Worm (Caenorhabditis elegans) whole organism, L4 larva: Measurements from ENCODE around the gene F56A11.5.

Experiments
- D1046.2 ChIP-seq: fragments of 200-800 bp; sonication (Bioruptor generic); IDR thresholded peaks from 2 replicates; pipeline ENCODE4 v1.3.6; 2022; ENCODE audit warnings: missing genetic modification characterization, missing compliant biosample characterization
- F44E2.7 ChIP-seq: fragments of 200-800 bp; sonication (Bioruptor generic); IDR thresholded peaks from 2 replicates; pipeline ENCODE4 v2.1.2; 2022; ENCODE audit warnings: missing genetic modification characterization, missing compliant biosample characterization
- R02D3.7 ChIP-seq: fragments of 150-350 bp; sonication (generic microtip); optimal IDR thresholded peaks from 3 replicates; lab custom pipeline; 2014; ENCODE audit warnings: missing biosample characterization, missing genetic modification characterization
- T26A8.4 ChIP-seq: fragments of 200-800 bp; sonication (Bioruptor generic); IDR thresholded peaks from 2 replicates; pipeline ENCODE4 v1.3.6; 2022; ENCODE audit warnings: missing genetic modification characterization, missing compliant biosample characterization
- Y105C5A.15 ChIP-seq: fragments of 200-800 bp; sonication (Bioruptor generic); IDR thresholded peaks from 2 replicates; pipeline ENCODE4 v1.3.6; 2022; ENCODE audit warnings: missing genetic modification characterization, missing compliant biosample characterization
- ama-1 ChIP-seq: fragments of 150-350 bp; optimal IDR thresholded peaks from 2 replicates; lab custom pipeline; 2014; ENCODE audit warnings: inconsistent platforms, mixed read lengths
- arid-1 ChIP-seq: fragments of 200-800 bp; sonication (Bioruptor generic); conservative IDR thresholded peaks from 2 replicates; pipeline ENCODE4 v1.3.6; 2022; ENCODE audit warnings: missing genetic modification reagents, missing genetic modification characterization, missing compliant biosample characterization
- ceh-20 ChIP-seq: fragments of 200-800 bp; sonication (Bioruptor generic); IDR thresholded peaks from 2 replicates; pipeline ENCODE4 v1.3.6; 2022; ENCODE audit warnings: missing genetic modification reagents, missing genetic modification characterization, missing compliant biosample characterization
- ceh-28 ChIP-seq: fragments of 150-350 bp; optimal IDR thresholded peaks from 2 replicates; lab custom pipeline; 2014; ENCODE audit warnings: missing biosample characterization, missing genetic modification reagents, missing genetic modification characterization
- ceh-32 ChIP-seq: sonication (generic microtip); optimal IDR thresholded peaks from 2 replicates; lab custom pipeline; 2016; ENCODE audit warnings: mild to moderate bottlenecking, missing genetic modification characterization, missing compliant biosample characterization; ENCODE audit not compliant: poor library complexity
- cey-2 ChIP-seq: sonication (generic microtip); optimal IDR thresholded peaks from 3 replicates; lab custom pipeline; 2017; ENCODE audit warnings: missing genetic modification characterization, mild to moderate bottlenecking, missing compliant biosample characterization, antibody characterized with exemption, borderline replicate concordance; ENCODE audit not compliant: insufficient read depth
- daf-19 ChIP-seq: fragments of 200-800 bp; sonication (Bioruptor generic); conservative IDR thresholded peaks from 2 replicates; pipeline ENCODE4 v1.3.6; 2022; ENCODE audit warnings: missing genetic modification characterization, missing compliant biosample characterization
- daf-8 ChIP-seq: fragments of 200-800 bp; sonication (Bioruptor generic); IDR thresholded peaks from 2 replicates; pipeline ENCODE4 v1.3.6; 2022; ENCODE audit warnings: missing genetic modification characterization, missing compliant biosample characterization
- dve-1 ChIP-seq: sonication (generic microtip); optimal IDR thresholded peaks from 2 replicates; lab custom pipeline; 2017; ENCODE audit warnings: antibody characterized with exemption, mild to moderate bottlenecking, missing genetic modification characterization, missing compliant biosample characterization; ENCODE audit not compliant: insufficient read depth
- egl-27 ChIP-seq: sonication (generic microtip); optimal IDR thresholded peaks from 3 replicates; lab custom pipeline; 2017; ENCODE audit warnings: missing biosample characterization, missing genetic modification reagents, missing genetic modification characterization
- fos-1 ChIP-seq: fragments of 150-350 bp; optimal IDR thresholded peaks from 2 replicates; lab custom pipeline; 2014; ENCODE audit warnings: missing biosample characterization, missing genetic modification characterization
- gei-8 ChIP-seq: fragments of 200-800 bp; sonication (Bioruptor generic); optimal IDR thresholded peaks from 2 replicates; lab custom pipeline; 2018; ENCODE audit warnings: mild to moderate bottlenecking, missing genetic modification characterization, missing compliant biosample characterization
- hif-1 ChIP-seq, 2 experiments: sonication (generic microtip); optimal IDR thresholded peaks; 2 replicates each; lab custom pipeline; 2016 to 2017; ENCODE audit warnings: missing compliant biosample characterization in 2 of 2, missing genetic modification characterization in 2 of 2, missing genetic modification reagents in 2 of 2, missing genotype in 2 of 2, mild to moderate bottlenecking in 1 of 2
- hlh-11 ChIP-seq: fragments of 200-800 bp; sonication (Bioruptor generic); optimal IDR thresholded peaks from 2 replicates; lab custom pipeline; 2018; ENCODE audit warnings: mild to moderate bottlenecking, missing genetic modification characterization, missing compliant biosample characterization
- lim-7 ChIP-seq: fragments of 200-800 bp; sonication (Bioruptor generic); IDR thresholded peaks from 2 replicates; pipeline ENCODE4 v1.3.6; 2022; ENCODE audit warnings: missing genetic modification characterization, missing compliant biosample characterization
- lin-1 ChIP-seq: fragments of 200-800 bp; sonication (Bioruptor generic); IDR thresholded peaks from 2 replicates; pipeline ENCODE4 v1.3.6; 2022; ENCODE audit warnings: missing genetic modification reagents, missing genetic modification characterization, missing compliant biosample characterization
- lin-38 ChIP-seq: fragments of 200-800 bp; sonication (Bioruptor generic); IDR thresholded peaks from 2 replicates; pipeline ENCODE4 v1.3.6; 2022; ENCODE audit warnings: missing genetic modification reagents, missing genetic modification characterization, missing compliant biosample characterization
- lsy-2 ChIP-seq, 2 experiments: fragments of 150-350 bp in 1 of 2; sonication (generic microtip) in 1 of 2; optimal IDR thresholded peaks; 2 replicates each; lab custom pipeline; 2014 to 2017; ENCODE audit warnings: missing biosample characterization in 2 of 2, missing genetic modification characterization in 2 of 2
- madf-5 ChIP-seq, 2 experiments: fragments of 200-800 bp; sonication (Bioruptor generic); IDR thresholded peaks; 2 replicates each; pipeline ENCODE4 v1.3.6; 2022; ENCODE audit warnings: missing compliant biosample characterization in 2 of 2, missing genetic modification characterization in 2 of 2
- madf-9 ChIP-seq: fragments of 200-800 bp; sonication (Bioruptor generic); conservative IDR thresholded peaks from 2 replicates; pipeline ENCODE4 v1.3.6; 2022; ENCODE audit warnings: missing genetic modification reagents, missing genetic modification characterization, missing compliant biosample characterization
- mes-2 ChIP-seq: sonication (generic microtip); optimal IDR thresholded peaks from 2 replicates; lab custom pipeline; 2016; ENCODE audit warnings: missing genotype, mild to moderate bottlenecking, missing genetic modification characterization, missing compliant biosample characterization; ENCODE audit not compliant: poor library complexity, severe bottlenecking
- mxl-3 ChIP-seq: fragments of 200-800 bp; sonication (Bioruptor generic); optimal IDR thresholded peaks from 2 replicates; lab custom pipeline; 2018; ENCODE audit warnings: mild to moderate bottlenecking, missing genetic modification characterization, missing compliant biosample characterization
- nhr-111 ChIP-seq: fragments of 200-800 bp; sonication (Bioruptor generic); optimal IDR thresholded peaks from 2 replicates; lab custom pipeline; 2018; ENCODE audit warnings: mild to moderate bottlenecking, missing genetic modification characterization, missing compliant biosample characterization
- nhr-28 ChIP-seq: fragments of 150-350 bp; optimal IDR thresholded peaks from 2 replicates; lab custom pipeline; 2014; ENCODE audit warnings: missing biosample characterization, missing genetic modification characterization
- nhr-6 ChIP-seq: fragments of 150-350 bp; optimal IDR thresholded peaks from 2 replicates; lab custom pipeline; 2014; ENCODE audit warnings: missing biosample characterization, missing genetic modification characterization
- nhr-76 ChIP-seq: fragments of 150-350 bp; optimal IDR thresholded peaks from 2 replicates; lab custom pipeline; 2014; ENCODE audit warnings: missing biosample characterization, missing genetic modification characterization
- pha-4 ChIP-seq, 2 experiments: fragments of 150-350 bp in 1 of 2; fragments of 200-800 bp in 1 of 2; sonication (Bioruptor generic) in 1 of 2; IDR thresholded peaks in 1 of 2; optimal IDR thresholded peaks in 1 of 2; 2 replicates each; pipeline versions ENCODE4 v1.3.6 to Lab custom; 2014 to 2022; ENCODE audit warnings: missing genetic modification characterization in 2 of 2, missing genetic modification reagents in 2 of 2, missing biosample characterization in 1 of 2, missing compliant biosample characterization in 1 of 2
- php-3 ChIP-seq: fragments of 200-800 bp; sonication (Bioruptor generic); IDR thresholded peaks from 2 replicates; pipeline ENCODE4 v1.3.6; 2022; ENCODE audit warnings: missing genetic modification reagents, missing genetic modification characterization, missing compliant biosample characterization
- pqm-1 ChIP-seq: sonication (generic microtip); optimal IDR thresholded peaks from 2 replicates; lab custom pipeline; 2017; ENCODE audit warnings: missing biosample characterization, missing genetic modification characterization
- rbr-2 ChIP-seq: sonication (generic microtip); optimal IDR thresholded peaks from 2 replicates; lab custom pipeline; 2016; ENCODE audit warnings: missing genotype, missing genetic modification characterization, missing compliant biosample characterization
- sdz-12 ChIP-seq: fragments of 200-800 bp; sonication (Bioruptor generic); optimal IDR thresholded peaks from 2 replicates; lab custom pipeline; 2018; ENCODE audit warnings: mild to moderate bottlenecking, missing genetic modification characterization, missing compliant biosample characterization
- set-16 ChIP-seq: fragments of 200-800 bp; sonication (Bioruptor generic); IDR thresholded peaks from 2 replicates; pipeline ENCODE4 v1.3.6; 2022; ENCODE audit warnings: missing genetic modification reagents, missing genetic modification characterization, missing compliant biosample characterization
- snpc-4 ChIP-seq: fragments of 150-350 bp; optimal IDR thresholded peaks from 2 replicates; lab custom pipeline; 2014; ENCODE audit warnings: missing biosample characterization, missing genetic modification characterization
- spr-1 ChIP-seq: sonication (generic microtip); optimal IDR thresholded peaks from 2 replicates; lab custom pipeline; 2016; ENCODE audit warnings: mild to moderate bottlenecking, missing genetic modification characterization, missing compliant biosample characterization
- spr-3 ChIP-seq: fragments of 200-800 bp; sonication (Bioruptor generic); optimal IDR thresholded peaks from 2 replicates; lab custom pipeline; 2018; ENCODE audit warnings: mild to moderate bottlenecking, missing genetic modification characterization, missing compliant biosample characterization
- tag-97 ChIP-seq: fragments of 200-800 bp; sonication (Bioruptor generic); IDR thresholded peaks from 2 replicates; pipeline ENCODE4 v1.3.6; 2022; ENCODE audit warnings: missing genetic modification characterization, missing compliant biosample characterization
- unc-130 ChIP-seq: sonication (generic microtip); optimal IDR thresholded peaks from 2 replicates; lab custom pipeline; 2016; ENCODE audit warnings: missing genetic modification reagents, missing genetic modification characterization, missing compliant biosample characterization
- unc-39 ChIP-seq: sonication (generic microtip); optimal IDR thresholded peaks from 2 replicates; lab custom pipeline; 2017; ENCODE audit warnings: missing biosample characterization, missing genetic modification characterization
- zfp-2 ChIP-seq: sonication (generic microtip); optimal IDR thresholded peaks from 2 replicates; lab custom pipeline; 2016; ENCODE audit warnings: mild to moderate bottlenecking, missing genetic modification characterization, missing compliant biosample characterization
- zip-11 ChIP-seq: fragments of 200-800 bp; sonication (Bioruptor generic); IDR thresholded peaks from 2 replicates; pipeline ENCODE4 v1.3.6; 2022; ENCODE audit warnings: missing genetic modification characterization, missing compliant biosample characterization
- ztf-11 ChIP-seq: fragments of 150-350 bp; optimal IDR thresholded peaks from 2 replicates; lab custom pipeline; 2014; ENCODE audit warnings: missing biosample characterization, missing genetic modification characterization
- ztf-7 ChIP-seq: fragments of 150-350 bp; optimal IDR thresholded peaks from 2 replicates; lab custom pipeline; 2014; ENCODE audit warnings: missing biosample characterization, missing genetic modification characterization

The F56A11.5 gene

ce11 chrIV:570799-571300, at the start of gene F56A11.5:
TSS of gene F56A11.5 (minus strand) at chrIV:570849.
- no peak for TF ChIP-seq nhr-28 (tag; lab: Kevin White, UChicago)
- peak; percentile 21 for TF ChIP-seq pqm-1 (tag; lab: Kevin White, UChicago)

ce11 chrIV:620324-620723, 49.7 kb upstream of the F56A11.5 start:
- TF ChIP-seq lsy-2 (tag; optimal IDR thresholded peaks at IDR 0.05; lab: Kevin White, UChicago) (no peak), T26A8.4 (peak; percentile 71; the same call in 1 of the 2 replicates), mes-2 (tag; lab: Kevin White, UChicago) (no peak), nhr-28 (tag; lab: Kevin White, UChicago) (no peak), mxl-3 (GFP tag; lab: Kevin White, UChicago) (peak; percentile 20), F44E2.7 (GFP tag; lab: Robert Waterston, UW) (peak; percentile 85; the same call in 1 of the 2 replicates), daf-8 (no peak), nhr-6 (peak; percentile 38), madf-9 (GFP tag; lab: Robert Waterston, UW) (peak; percentile 67; the same call in 1 of the 2 replicates), dve-1 (tag; lab: Kevin White, UChicago) (no peak), ceh-20 (GFP tag; lab: Robert Waterston, UW) (0 out of 2 replicates have a peak, but pooled peaks have one; percentile 30), pha-4 (GFP tag; IDR thresholded peaks at IDR 0.05; lab: Robert Waterston, UW) (peak; percentile 81), pha-4 (tag; optimal IDR thresholded peaks at IDR 0.05; lab: Kevin White, UChicago) (no peak), spr-3 (peak; percentile 70), fos-1 (tag; lab: Kevin White, UChicago) (no peak), arid-1 (GFP tag; lab: Robert Waterston, UW) (peak; percentile 63; the same call in 1 of the 2 replicates), set-16 (GFP tag; lab: Robert Waterston, UW) (no peak), pqm-1 (tag; lab: Kevin White, UChicago) (no peak), lim-7 (GFP tag; lab: Robert Waterston, UW) (peak; percentile 85), Y105C5A.15 (GFP tag; lab: Robert Waterston, UW) (0 out of 2 replicates have a peak, but pooled peaks have one; percentile 57), madf-5 (GFP tag; IDR thresholded peaks at IDR 0.05; lab: Robert Waterston, UW) (peak; percentile 20 to 75; a peak in 1 of 4 replicates), hif-1 (tag; optimal IDR thresholded peaks at IDR 0.05; lab: Kevin White, UChicago) (peak in 1 of 2 experiments; percentile 43), lin-38 (GFP tag; lab: Robert Waterston, UW) (no peak), ama-1 (lab: Kevin White, UChicago) (no peak), zfp-2 (tag; lab: Kevin White, UChicago) (no peak), ceh-28 (tag; lab: Kevin White, UChicago) (no peak), spr-1 (tag; lab: Kevin White, UChicago) (peak; percentile 31), cey-2 (tag; lab: Kevin White, UChicago) (no peak), rbr-2 (tag; lab: Kevin White, UChicago) (peak; percentile 65), ztf-11 (tag; lab: Kevin White, UChicago) (no peak), php-3 (peak; percentile 58; the same call in 1 of the 2 replicates), snpc-4 (tag; lab: Kevin White, UChicago) (no peak), D1046.2 (GFP tag; lab: Robert Waterston, UW) (0 out of 2 replicates have a peak, but pooled peaks have one; percentile 50), unc-39 (no peak), ztf-7 (peak; percentile 24), daf-19 (0 out of 2 replicates have a peak, but pooled peaks have one; percentile 43), nhr-76 (tag; lab: Kevin White, UChicago) (no peak), R02D3.7 (tag; lab: Kevin White, UChicago) (no peak), ceh-32 (no peak), zip-11 (no peak), hlh-11 (tag; lab: Kevin White, UChicago) (peak; percentile 47), lin-1 (GFP tag; lab: Robert Waterston, UW) (peak; percentile 60; the same call in 1 of the 2 replicates), gei-8 (GFP tag; lab: Kevin White, UChicago) (peak; percentile 59), sdz-12 (GFP tag; lab: Kevin White, UChicago) (no peak), tag-97 (GFP tag; lab: Robert Waterston, UW) (no peak), unc-130 (peak; percentile 16), nhr-111 (GFP tag; lab: Kevin White, UChicago) (peak; percentile 56), egl-27 (tag; lab: Kevin White, UChicago) (peak; percentile 8)
